Worm (Caenorhabditis elegans): ENCODE measurements around the gene fli-1.

fli-1 gene

DNA sequence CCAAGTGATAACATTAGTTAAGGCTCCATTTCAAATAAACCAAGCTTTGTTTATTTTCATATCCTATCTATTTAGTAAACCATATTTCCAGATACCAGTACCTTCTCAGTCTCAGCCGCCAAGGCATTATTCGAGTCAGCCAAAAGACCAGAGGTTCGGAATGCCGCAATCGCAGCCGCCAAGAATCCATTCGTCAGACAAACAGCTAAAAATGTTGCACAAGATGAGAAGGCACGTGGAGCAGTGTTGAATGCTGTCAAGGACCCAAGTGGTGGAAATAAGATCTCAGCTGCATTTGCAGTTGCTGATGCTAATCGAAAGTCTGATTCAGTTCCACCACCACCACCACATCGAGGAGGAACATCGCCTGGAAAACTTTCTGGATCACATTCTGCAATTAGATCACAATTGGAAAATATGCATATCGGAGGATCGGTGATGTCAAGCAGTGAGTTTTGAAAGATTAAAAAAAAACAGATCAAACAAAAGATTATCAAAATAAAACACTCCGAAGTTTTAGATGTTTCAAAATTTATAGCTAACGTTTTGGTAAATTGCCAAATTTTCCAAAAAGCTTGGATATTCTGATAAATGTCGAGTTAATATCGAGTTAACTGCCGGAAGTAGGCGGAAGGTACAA is 13.9 kb upstream of the fli-1 start:
- TF ChIP-seq unc-62 (GFP tag; optimal IDR thresholded peaks at IDR 0.05), result no peak

DNA sequence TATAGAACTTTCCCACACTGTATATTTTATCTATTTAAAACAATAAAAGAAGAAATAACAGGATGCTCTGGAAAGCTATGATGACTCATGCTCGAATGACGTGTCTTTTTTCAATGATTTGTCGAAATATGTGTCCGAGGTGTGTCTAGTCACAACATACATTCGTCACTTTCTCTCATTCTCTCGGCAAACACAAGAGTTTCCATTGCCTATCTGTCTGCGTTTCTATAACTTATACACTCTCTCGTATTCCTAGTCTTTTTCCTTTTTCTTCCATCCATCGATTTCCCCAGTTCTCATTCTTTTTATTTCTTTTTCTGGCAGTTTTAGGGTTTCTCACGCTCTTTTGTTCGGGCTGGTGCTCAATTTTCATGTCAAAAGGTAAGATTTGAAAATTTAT is 13.1 kb upstream of the fli-1 start:
- no peak for TF ChIP-seq unc-62 (GFP tag; optimal IDR thresholded peaks at IDR 0.05)

DNA sequence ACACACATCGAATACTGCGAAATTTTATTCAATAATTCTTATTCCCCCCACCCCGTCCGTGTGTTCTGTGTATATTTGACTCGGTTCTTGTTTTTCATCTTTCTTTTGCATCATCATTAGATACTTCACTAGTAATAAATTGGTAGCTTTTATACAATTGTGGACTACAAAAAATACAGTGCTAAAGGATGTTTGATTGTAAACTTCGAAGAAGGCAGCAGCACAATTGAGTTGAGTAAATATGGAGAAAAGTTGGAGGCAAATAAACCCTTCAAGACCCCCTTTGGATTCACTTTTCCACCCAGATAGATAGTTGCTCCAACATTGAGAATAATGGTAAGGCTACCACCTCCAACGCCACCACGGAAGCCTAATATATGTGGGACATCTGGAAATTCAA is 9.8 kb upstream of the fli-1 start, which contains the start of gene B0303.7:
B0303.7 (plus strand) TSS at position 301 of the 400 bp plus-strand sequence.
- TF ChIP-seq unc-62 (GFP tag; optimal IDR thresholded peaks at IDR 0.05), result no peak

DNA sequence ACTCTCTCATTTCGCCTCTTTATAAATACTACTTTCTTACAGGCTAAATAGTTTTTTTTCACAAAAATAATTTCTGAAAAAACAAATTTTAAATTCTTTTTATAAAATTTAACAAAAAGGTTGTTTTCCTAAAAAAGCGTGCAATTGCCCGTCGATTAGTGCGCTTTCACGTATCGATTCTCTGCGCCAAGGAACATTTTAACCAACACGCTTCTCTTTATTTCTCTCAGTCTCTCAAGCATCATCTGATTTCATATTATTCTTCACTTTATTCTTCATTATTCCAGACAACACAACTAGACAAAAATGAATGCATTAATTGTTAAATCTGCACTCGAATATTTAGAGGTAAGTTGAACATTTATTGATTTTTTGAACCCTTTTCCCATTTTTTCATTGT is 6.1 kb upstream of the fli-1 start, which contains the start of gene B0303.4:
B0303.4 (plus strand) TSS at position 196 of the 400 bp plus-strand sequence.
- no peak for TF ChIP-seq unc-62 (GFP tag; optimal IDR thresholded peaks at IDR 0.05)

DNA sequence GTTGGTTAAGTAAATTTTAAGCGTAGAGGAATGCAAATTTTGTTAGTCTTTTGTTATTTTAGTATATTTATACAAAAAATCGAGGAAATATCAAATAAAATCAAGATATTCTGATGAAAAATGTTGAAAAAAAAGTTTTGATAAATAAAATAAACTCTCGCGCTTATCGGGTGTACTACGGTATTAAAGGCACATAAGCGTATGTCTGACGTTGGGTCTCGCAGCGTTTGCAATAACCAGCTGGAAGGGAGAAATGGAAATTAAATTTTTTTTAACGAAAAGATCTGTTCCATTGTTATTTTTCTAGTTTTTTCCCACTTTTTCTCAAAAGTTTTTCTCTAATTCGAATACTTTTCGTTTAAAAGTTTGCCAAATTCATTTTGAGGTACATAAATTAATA is 5.6 kb upstream of the fli-1 start:
- no peak for TF ChIP-seq unc-62 (GFP tag; optimal IDR thresholded peaks at IDR 0.05)

DNA sequence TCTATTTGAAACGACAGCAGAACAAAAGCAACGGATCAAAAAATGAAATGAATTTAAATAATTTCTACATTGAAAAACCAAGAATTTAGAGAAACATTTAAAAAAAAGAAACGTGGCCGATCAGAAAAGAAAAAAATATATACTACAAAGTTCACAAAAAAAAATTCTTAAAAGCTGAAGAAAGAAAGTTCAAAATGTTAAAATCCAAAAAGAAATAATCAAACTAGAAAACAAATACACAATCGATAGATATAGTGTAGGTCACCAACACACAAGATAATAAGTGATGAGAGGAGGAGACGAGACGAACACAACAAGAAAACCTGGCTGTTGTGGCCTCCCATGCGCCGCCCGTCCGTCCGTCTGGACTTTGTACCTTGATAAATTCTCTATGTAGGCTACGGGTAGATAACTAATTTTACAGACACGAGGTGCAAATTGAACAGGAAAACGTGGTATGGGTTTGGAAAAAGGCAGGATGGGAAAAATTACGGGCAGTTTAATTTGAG is 5.0 kb upstream of the fli-1 start, which contains the start of gene hadb-1:
hadb-1 (minus strand) TSS at position 51 of the 509 bp plus-strand sequence.
- TF ChIP-seq unc-62 (GFP tag; optimal IDR thresholded peaks at IDR 0.05), result no peak

DNA sequence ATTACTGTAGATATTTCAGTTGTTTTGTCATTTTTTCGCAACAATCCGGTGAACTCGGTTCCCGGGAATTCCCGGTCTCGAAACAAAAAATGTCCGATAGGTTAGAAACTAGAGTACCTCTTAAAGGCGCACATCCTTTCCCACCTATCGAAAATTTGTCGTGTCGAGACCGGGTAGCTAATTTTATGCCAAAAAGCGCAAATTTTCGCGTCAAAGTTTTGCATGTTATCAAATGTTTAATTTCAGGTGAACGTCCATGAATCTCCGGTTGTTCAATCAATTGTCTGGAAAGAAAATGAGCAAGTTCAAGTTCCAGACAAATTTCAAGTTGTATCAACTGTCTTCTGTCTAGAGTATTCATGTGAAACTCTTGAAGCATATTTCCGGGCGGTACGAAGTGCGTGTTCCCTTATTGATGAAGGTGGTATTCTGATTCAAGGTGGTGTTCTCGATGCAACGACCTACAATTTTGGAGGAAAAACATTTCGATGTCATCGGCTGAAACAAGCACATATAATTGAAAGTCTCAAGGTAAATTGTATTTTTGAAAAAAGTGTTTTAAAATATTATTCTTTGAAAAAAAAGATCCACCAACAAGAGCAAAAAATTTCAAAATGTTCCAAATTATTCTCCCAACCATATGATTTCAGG is 2.2 kb upstream of the fli-1 start:
- no peak for TF ChIP-seq unc-62 (GFP tag; optimal IDR thresholded peaks at IDR 0.05)

DNA sequence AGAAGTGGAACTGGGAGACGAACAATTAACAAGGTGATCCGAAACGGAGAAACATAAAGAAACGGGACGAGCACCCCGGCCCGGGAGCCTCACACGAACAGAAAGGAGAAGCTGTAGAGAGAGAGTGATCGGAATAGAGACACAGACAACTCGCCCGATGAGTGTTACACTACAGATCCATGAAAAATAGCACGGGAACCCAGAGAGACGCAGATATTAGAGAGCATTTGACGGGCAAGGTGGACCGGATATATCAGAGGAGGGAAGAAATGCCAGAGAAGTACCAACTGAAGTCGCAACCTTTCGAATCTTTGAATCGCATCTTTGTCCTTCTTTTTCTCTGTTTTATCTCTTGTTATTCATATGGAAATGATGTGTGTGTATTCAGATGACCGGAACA is 885 bp upstream of the fli-1 start, which contains the start of gene anmt-1:
anmt-1 (plus strand) TSS at position 388 of the 400 bp plus-strand sequence.
- no peak for TF ChIP-seq unc-62 (GFP tag; optimal IDR thresholded peaks at IDR 0.05)

DNA sequence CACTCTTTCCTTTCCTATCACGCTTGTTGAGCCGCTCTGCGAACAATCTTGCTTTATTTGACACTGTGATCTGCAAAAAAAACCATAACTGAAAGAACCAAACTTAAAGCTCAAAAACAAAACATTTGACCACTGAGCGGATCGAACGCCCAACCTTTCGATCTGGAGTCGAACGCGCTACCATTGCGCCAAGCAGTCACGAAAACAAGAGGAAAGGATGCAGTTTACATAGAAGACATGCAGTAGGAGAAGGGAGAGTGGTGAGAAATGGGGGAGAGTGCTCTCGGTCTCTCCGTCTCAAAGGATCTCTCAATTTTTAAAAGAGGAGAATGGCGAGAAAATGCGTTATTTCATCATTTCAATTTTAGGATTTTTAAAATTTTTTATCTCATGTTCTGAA is 5.2 kb downstream of the fli-1 start:
- no peak for TF ChIP-seq unc-62 (GFP tag; optimal IDR thresholded peaks at IDR 0.05)

DNA sequence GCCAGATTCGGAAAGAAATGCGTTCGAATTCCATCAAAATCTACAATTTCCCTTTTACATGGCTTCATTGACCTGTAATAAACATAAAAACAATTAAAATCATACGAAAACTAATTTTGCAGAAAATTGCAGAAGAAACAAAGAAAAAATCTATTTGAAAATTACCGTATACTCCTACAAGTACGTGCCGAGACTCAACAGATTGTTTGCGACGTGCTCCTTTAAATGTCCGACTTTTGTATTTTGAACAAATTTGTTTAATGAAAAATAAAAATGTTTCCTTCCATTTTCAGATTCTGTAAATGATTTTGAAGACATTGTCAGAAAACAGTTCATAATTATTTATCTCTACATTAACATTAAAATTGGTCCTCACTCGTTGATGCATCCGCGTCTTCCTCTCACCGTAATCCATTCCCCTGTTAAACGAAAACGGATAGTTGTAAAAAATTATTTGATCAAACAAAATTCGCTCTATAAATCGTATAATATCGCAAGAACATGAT is 8.5 kb downstream of the fli-1 start, which contains the start of gene pgl-2:
pgl-2 (minus strand) TSS at position 456 of the 506 bp plus-strand sequence.
- no peak for TF ChIP-seq unc-62 (GFP tag; optimal IDR thresholded peaks at IDR 0.05)

DNA sequence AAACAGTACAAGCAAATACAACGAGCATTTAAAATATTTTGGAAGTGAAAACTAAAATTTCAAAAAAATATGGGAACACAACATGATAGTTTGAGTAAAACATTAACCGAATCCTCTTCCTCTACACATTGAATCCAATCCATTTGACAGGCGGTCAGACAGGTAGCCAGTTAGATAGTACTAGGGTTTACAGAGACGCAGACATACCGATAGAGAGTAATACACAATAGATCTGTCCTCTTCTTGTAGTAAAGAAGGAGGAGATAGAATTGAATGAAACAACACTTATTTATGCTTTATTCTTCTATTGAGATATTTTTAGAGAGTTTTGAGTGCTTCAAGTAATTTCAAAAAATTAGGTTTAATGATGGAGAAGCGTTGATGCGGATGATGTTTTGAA is 14.8 kb downstream of the fli-1 start:
- TF ChIP-seq unc-62 (GFP tag; optimal IDR thresholded peaks at IDR 0.05), result no peak

DNA sequence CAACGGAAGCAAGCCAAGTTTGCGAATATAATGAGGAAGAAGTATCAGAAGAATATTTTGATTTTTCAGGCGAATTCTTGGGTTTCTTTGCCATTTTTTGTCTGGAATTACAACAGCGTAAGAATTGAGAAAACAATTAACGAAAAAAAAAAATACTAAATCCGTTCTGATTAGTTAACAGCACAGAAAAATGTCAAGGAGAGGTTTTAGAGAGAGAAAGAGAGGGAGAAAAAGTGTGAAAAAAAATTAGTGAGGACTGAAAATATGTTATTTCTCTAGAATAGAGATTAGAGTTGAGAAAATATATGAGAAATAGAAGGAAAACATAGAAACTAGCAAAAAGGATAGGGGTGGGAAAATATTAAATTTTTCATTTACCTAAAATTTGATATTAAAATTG is 16.2 kb downstream of the fli-1 start, which contains the start of gene dpy-19:
dpy-19 (minus strand) TSS at position 101 of the 400 bp plus-strand sequence.
- TF ChIP-seq unc-62 (GFP tag; optimal IDR thresholded peaks at IDR 0.05), result no peak

DNA sequence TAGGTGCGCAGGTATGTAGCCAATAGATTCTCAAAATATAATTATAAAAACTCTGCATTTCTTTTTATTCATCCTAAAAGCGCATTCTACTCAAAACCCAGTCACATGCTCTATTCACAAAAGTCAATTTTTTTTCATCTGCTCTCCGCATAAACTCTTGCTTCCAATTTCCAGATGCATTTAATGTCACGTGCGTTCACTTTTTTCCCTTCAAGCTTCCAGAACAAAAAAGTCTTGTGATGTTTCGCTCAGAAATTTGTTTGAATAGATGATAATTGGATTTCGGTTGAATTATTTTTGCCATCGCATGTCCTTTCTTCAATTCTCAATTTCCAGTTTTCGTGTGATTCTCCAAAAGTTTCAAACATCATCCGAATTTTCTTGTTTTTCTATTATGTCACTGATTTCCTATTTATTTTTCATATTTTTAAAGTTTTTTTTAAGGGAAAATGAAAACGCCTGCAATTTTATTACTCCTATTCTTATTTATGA is 18.6 kb downstream of the fli-1 start, which contains the start of gene F22B7.1:
F22B7.1 (plus strand) TSS at position 442 of the 492 bp plus-strand sequence.
- TF ChIP-seq unc-62 (GFP tag; optimal IDR thresholded peaks at IDR 0.05), result no peak

DNA sequence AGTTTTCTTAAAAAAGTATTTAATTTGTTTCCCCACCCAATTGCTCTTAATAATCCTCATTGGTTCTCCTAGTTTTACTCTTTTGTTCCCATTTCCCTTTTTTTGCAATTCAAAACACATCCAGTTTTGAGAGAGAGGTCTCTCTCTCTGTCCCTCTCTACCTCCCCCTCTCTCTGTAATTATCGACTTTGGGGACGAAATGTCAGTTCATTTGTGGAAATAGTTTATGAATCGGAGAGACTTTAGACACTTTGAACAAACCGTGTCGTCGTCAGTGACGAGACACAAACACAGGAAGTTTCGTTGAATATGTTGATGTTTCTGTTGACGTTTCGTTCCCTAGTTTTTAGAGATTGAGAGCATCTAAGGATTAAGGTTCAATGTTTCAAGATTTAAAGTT is 20.4 kb downstream of the fli-1 start:
- no peak for TF ChIP-seq unc-62 (GFP tag; optimal IDR thresholded peaks at IDR 0.05)

DNA sequence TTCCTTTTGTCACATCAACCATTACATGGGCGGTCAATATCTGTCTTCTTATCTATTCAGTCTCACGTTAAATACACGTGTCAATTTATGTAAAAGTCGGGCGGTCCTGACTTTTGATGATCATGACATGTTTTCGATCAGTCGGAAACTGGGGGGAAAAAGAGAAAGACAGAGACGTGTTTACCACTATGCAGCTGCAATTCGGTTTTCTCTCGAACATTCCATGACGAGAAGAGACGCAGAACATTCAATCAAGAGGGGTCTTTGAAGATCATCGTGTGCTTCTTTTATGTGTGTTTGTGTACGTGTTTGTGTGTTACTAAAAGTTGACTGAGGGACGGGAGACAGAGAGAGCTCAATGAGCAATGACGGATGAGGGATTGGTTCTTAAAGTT is 25.2 kb downstream of the fli-1 start:
- no peak for TF ChIP-seq unc-62 (GFP tag; optimal IDR thresholded peaks at IDR 0.05)

DNA sequence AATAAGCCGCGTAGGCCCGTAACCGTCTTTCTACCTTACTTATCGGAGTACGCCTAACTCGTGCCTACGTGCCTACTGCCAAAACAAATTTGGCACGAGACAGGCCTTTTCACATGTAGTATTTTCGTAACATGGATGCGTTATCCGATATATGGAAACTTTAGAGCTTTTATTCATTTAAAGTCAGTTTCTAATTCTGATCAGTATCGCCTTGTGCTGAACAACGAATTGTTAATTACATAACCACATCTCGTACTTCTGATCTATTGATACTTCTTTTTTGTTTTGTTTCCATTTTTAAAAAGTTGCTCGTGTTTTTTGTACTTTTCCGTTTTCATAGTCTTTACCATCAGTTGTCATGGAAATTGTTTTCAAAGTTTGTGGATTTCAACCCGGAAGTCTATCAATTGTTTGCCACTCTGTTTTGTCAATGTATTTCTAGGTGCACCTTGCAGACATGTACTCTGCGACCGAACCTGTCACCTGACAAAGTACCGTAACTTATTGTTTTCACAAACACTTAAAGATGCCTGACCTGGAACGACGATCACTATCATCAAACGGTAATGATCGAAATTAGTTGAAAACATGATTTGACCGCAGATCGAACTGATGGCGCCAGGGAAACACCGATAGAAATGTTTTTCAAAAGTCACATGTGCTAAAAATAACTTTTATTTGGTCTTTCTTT is 25.7 kb downstream of the fli-1 start:
- TF ChIP-seq unc-62 (GFP tag; optimal IDR thresholded peaks at IDR 0.05), result no peak
